Fruit fly (Drosophila melanogaster) whole organism, embryonic: ENCODE measurements around the gene Nxf3.

Experiments used
- Abd-B ChIP-seq: fragments of 200-800 bp; sonication (Bioruptor generic); optimal IDR thresholded peaks from 2 replicates; lab custom pipeline; 2018; ENCODE audit warnings: missing biosample characterization, mild to moderate bottlenecking, missing genetic modification characterization, moderate library complexity
- Atf6 ChIP-seq: fragments of 200-800 bp; sonication (Bioruptor generic); IDR thresholded peaks from 2 replicates; pipeline ENCODE4 v1.3.6; 2022; ENCODE audit warnings: missing biosample characterization, missing genetic modification characterization
- CG12299 ChIP-seq: fragments of 200-800 bp; sonication (Bioruptor generic); optimal IDR thresholded peaks from 2 replicates; lab custom pipeline; 2018; ENCODE audit warnings: missing biosample characterization, mild to moderate bottlenecking, missing genetic modification characterization
- CG12744 ChIP-seq: fragments of 200-800 bp; sonication (Bioruptor generic); optimal IDR thresholded peaks from 2 replicates; lab custom pipeline; 2016; ENCODE audit warnings: missing biosample characterization, missing genetic modification characterization
- CG13123 ChIP-seq: fragments of 200-800 bp; sonication (Bioruptor generic); optimal IDR thresholded peaks from 2 replicates; lab custom pipeline; 2016; ENCODE audit warnings: missing biosample characterization, missing genetic modification characterization
- CG13894 ChIP-seq: fragments of 200-800 bp; sonication (Bioruptor generic); optimal IDR thresholded peaks from 3 replicates; lab custom pipeline; 2018; ENCODE audit warnings: missing biosample characterization, mild to moderate bottlenecking, missing genetic modification characterization, moderate library complexity
- CG14441 ChIP-seq: fragments of 200-800 bp; sonication (Bioruptor generic); IDR thresholded peaks from 2 replicates; pipeline ENCODE4 v1.3.6; 2022; ENCODE audit warnings: missing biosample characterization, missing genetic modification characterization
- CG15696 ChIP-seq: fragments of 200-800 bp; sonication (Bioruptor generic); optimal IDR thresholded peaks from 2 replicates; lab custom pipeline; 2019; ENCODE audit warnings: missing biosample characterization, mild to moderate bottlenecking, missing genetic modification characterization, moderate library complexity
- CG1602 ChIP-seq: fragments of 200-800 bp; sonication (Bioruptor generic); optimal IDR thresholded peaks from 3 replicates; lab custom pipeline; 2016; ENCODE audit warnings: missing biosample characterization, missing genetic modification characterization
- CG1832 ChIP-seq: fragments of 200-800 bp; sonication (Bioruptor generic); optimal IDR thresholded peaks from 2 replicates; lab custom pipeline; 2017; ENCODE audit warnings: missing biosample characterization, mild to moderate bottlenecking, missing genetic modification characterization, inconsistent platforms
- CG18599 ChIP-seq: fragments of 200-800 bp; sonication (Bioruptor generic); optimal IDR thresholded peaks from 3 replicates; lab custom pipeline; 2017; ENCODE audit warnings: missing biosample characterization, missing genetic modification characterization, mild to moderate bottlenecking, moderate library complexity, missing genetic modification reagents
- CG31441 ChIP-seq: fragments of 200-800 bp; sonication (Bioruptor generic); IDR thresholded peaks from 2 replicates; pipeline ENCODE4 v1.3.6; 2022; ENCODE audit warnings: missing biosample characterization, missing genetic modification characterization
- CG34422 ChIP-seq: fragments of 200-800 bp; sonication (Bioruptor generic); IDR thresholded peaks from 3 replicates; pipeline ENCODE4 v1.3.6; 2022; ENCODE audit warnings: missing biosample characterization, missing genetic modification characterization
- CG4360 ChIP-seq: fragments of 200-800 bp; sonication (Bioruptor generic); IDR thresholded peaks from 2 replicates; pipeline ENCODE4 v1.3.6; 2022; ENCODE audit warnings: missing biosample characterization, missing genetic modification characterization
- CG4820 ChIP-seq: fragments of 200-800 bp; sonication (Bioruptor generic); optimal IDR thresholded peaks from 3 replicates; lab custom pipeline; 2016; ENCODE audit warnings: missing biosample characterization, missing genetic modification characterization
- CG7745 ChIP-seq: fragments of 200-800 bp; sonication (Bioruptor generic); optimal IDR thresholded peaks from 2 replicates; lab custom pipeline; 2018; ENCODE audit warnings: missing biosample characterization, mild to moderate bottlenecking, missing genetic modification characterization, moderate library complexity
- CG7928 ChIP-seq: fragments of 200-800 bp; sonication (Bioruptor generic); optimal IDR thresholded peaks from 2 replicates; lab custom pipeline; 2017; ENCODE audit warnings: missing biosample characterization, mild to moderate bottlenecking, missing genetic modification characterization
- CG8281 ChIP-seq: fragments of 200-800 bp; sonication (Bioruptor generic); optimal IDR thresholded peaks from 2 replicates; lab custom pipeline; 2018; ENCODE audit warnings: missing biosample characterization, mild to moderate bottlenecking, missing genetic modification characterization, moderate library complexity
- CG9876 ChIP-seq: fragments of 200-800 bp; sonication (Bioruptor generic); optimal IDR thresholded peaks from 2 replicates; lab custom pipeline; 2016; ENCODE audit warnings: missing biosample characterization, missing genetic modification characterization
- Dp ChIP-seq: fragments of 200-800 bp; sonication (Bioruptor generic); optimal IDR thresholded peaks from 2 replicates; lab custom pipeline; 2018; ENCODE audit warnings: missing biosample characterization, mild to moderate bottlenecking, missing genetic modification characterization, moderate library complexity
- E2f2 ChIP-seq: fragments of 200-800 bp; sonication (Bioruptor generic); IDR thresholded peaks from 2 replicates; pipeline ENCODE4 v1.3.6; 2022; ENCODE audit warnings: missing biosample characterization, missing genetic modification characterization
- H15 ChIP-seq: fragments of 200-800 bp; sonication (Bioruptor generic); IDR thresholded peaks from 3 replicates; pipeline ENCODE4 v1.3.6; 2022; ENCODE audit warnings: missing biosample characterization, missing genetic modification characterization
- HHEX ChIP-seq: fragments of 200-800 bp; sonication (Bioruptor generic); optimal IDR thresholded peaks from 3 replicates; lab custom pipeline; 2017; ENCODE audit warnings: missing biosample characterization, mild to moderate bottlenecking, missing genetic modification characterization, missing genetic modification reagents
- HLH3B ChIP-seq: fragments of 200-800 bp; sonication (Bioruptor generic); IDR thresholded peaks from 2 replicates; pipeline ENCODE4 v1.3.6; 2022; ENCODE audit warnings: missing biosample characterization, missing genetic modification characterization
- Hsf ChIP-seq: fragments of 200-800 bp; sonication (Bioruptor generic); optimal IDR thresholded peaks from 3 replicates; lab custom pipeline; 2016; ENCODE audit warnings: missing biosample characterization, missing genetic modification characterization
- NK7.1 ChIP-seq: fragments of 200-800 bp; sonication (Bioruptor generic); optimal IDR thresholded peaks from 3 replicates; lab custom pipeline; 2016; ENCODE audit warnings: missing biosample characterization, missing genetic modification characterization
- Oaz ChIP-seq: fragments of 200-800 bp; sonication (Bioruptor generic); IDR thresholded peaks from 2 replicates; pipeline ENCODE4 v1.3.6; 2022; ENCODE audit warnings: missing biosample characterization, missing genetic modification characterization
- Opbp ChIP-seq: fragments of 200-800 bp; sonication (Bioruptor generic); IDR thresholded peaks from 3 replicates; pipeline ENCODE4 v1.3.6; 2022; ENCODE audit warnings: missing biosample characterization, missing genetic modification characterization; ENCODE audit not compliant: partially characterized antibody
- Optix ChIP-seq: fragments of 200-800 bp; sonication (Bioruptor generic); IDR thresholded peaks from 3 replicates; pipeline ENCODE4 v1.3.6; 2022; ENCODE audit warnings: missing biosample characterization, missing genetic modification characterization
- TFAM ChIP-seq: fragments of 200-800 bp; sonication (Bioruptor generic); optimal IDR thresholded peaks from 2 replicates; lab custom pipeline; 2017; ENCODE audit warnings: missing biosample characterization, missing genetic modification characterization, inconsistent platforms
- Tbp ChIP-seq: fragments of >200 bp; optimal IDR thresholded peaks from 2 replicates; lab custom pipeline; 2018; ENCODE audit warnings: missing biosample characterization, missing genetic modification characterization
- bbx ChIP-seq: fragments of 200-800 bp; sonication (Bioruptor generic); IDR thresholded peaks from 2 replicates; pipeline ENCODE4 v1.3.6; 2022; ENCODE audit warnings: missing biosample characterization, missing genetic modification characterization; ENCODE audit not compliant: partially characterized antibody
- br ChIP-seq: fragments of >200 bp; optimal IDR thresholded peaks from 2 replicates; lab custom pipeline; 2017
- crc ChIP-seq: fragments of 200-800 bp; sonication (Bioruptor generic); optimal IDR thresholded peaks from 2 replicates; lab custom pipeline; 2016; ENCODE audit warnings: missing biosample characterization, missing genetic modification characterization
- esg ChIP-seq: fragments of 200-800 bp; sonication (Bioruptor generic); conservative IDR thresholded peaks from 2 replicates; pipeline ENCODE4 v1.3.6; 2022; ENCODE audit warnings: missing biosample characterization, missing genetic modification characterization
- fd64A ChIP-seq: fragments of 200-800 bp; sonication (Bioruptor generic); optimal IDR thresholded peaks from 3 replicates; lab custom pipeline; 2018; ENCODE audit warnings: missing biosample characterization, mild to moderate bottlenecking, missing genetic modification characterization
- fru ChIP-seq: fragments of >200 bp; optimal IDR thresholded peaks from 2 replicates; lab custom pipeline; 2017
- kah ChIP-seq: fragments of 200-800 bp; sonication (Bioruptor generic); optimal IDR thresholded peaks from 2 replicates; lab custom pipeline; 2018; ENCODE audit warnings: missing biosample characterization, mild to moderate bottlenecking, missing genetic modification characterization
- nerfin-1 ChIP-seq: fragments of 200-800 bp; sonication (Bioruptor generic); optimal IDR thresholded peaks from 3 replicates; lab custom pipeline; 2019; ENCODE audit warnings: missing biosample characterization, mild to moderate bottlenecking, missing genetic modification characterization, moderate library complexity
- nmo ChIP-seq: fragments of 200-800 bp; sonication (Bioruptor generic); optimal IDR thresholded peaks from 2 replicates; lab custom pipeline; 2018; ENCODE audit warnings: missing biosample characterization, mild to moderate bottlenecking, missing genetic modification characterization, moderate library complexity
- p53 ChIP-seq: fragments of 200-800 bp; sonication (Bioruptor generic); optimal IDR thresholded peaks from 2 replicates; lab custom pipeline; 2016; ENCODE audit warnings: missing biosample characterization, missing genetic modification characterization
- sd ChIP-seq: fragments of 200-800 bp; sonication (Bioruptor generic); optimal IDR thresholded peaks from 3 replicates; lab custom pipeline; 2018; ENCODE audit warnings: missing biosample characterization, mild to moderate bottlenecking, missing genetic modification characterization, moderate library complexity
- seq ChIP-seq: fragments of 200-800 bp; sonication (Bioruptor generic); IDR thresholded peaks from 2 replicates; pipeline ENCODE4 v1.3.6; 2022; ENCODE audit warnings: missing biosample characterization, missing genetic modification characterization
- shn ChIP-seq: fragments of 200-800 bp; sonication (Bioruptor generic); optimal IDR thresholded peaks from 3 replicates; lab custom pipeline; 2016; ENCODE audit warnings: missing biosample characterization, missing genetic modification characterization
- slbo ChIP-seq: fragments of 200-800 bp; sonication (Bioruptor generic); IDR thresholded peaks from 2 replicates; pipeline ENCODE4 v1.3.6; 2022; ENCODE audit warnings: missing biosample characterization, missing genetic modification characterization
- sqz ChIP-seq: fragments of 200-800 bp; sonication (Bioruptor generic); optimal IDR thresholded peaks from 3 replicates; lab custom pipeline; 2018; ENCODE audit warnings: missing biosample characterization, mild to moderate bottlenecking, missing genetic modification characterization
- sr ChIP-seq: fragments of 200-800 bp; sonication (Bioruptor generic); IDR thresholded peaks from 3 replicates; pipeline ENCODE4 v1.3.6; 2022; ENCODE audit warnings: missing biosample characterization, missing genetic modification characterization
- stwl ChIP-seq: fragments of 200-800 bp; sonication (Bioruptor generic); optimal IDR thresholded peaks from 3 replicates; lab custom pipeline; 2018; ENCODE audit warnings: missing biosample characterization, mild to moderate bottlenecking, missing genetic modification characterization, moderate library complexity
- unc-4 ChIP-seq: fragments of 200-800 bp; sonication (Bioruptor generic); IDR thresholded peaks from 2 replicates; pipeline ENCODE4 v1.3.6; 2022; ENCODE audit warnings: missing biosample characterization, missing genetic modification characterization; ENCODE audit not compliant: partially characterized antibody
- usp ChIP-seq: fragments of >200 bp; optimal IDR thresholded peaks from 2 replicates; lab custom pipeline; 2017; ENCODE audit warnings: missing biosample characterization, missing genetic modification characterization
- yki ChIP-seq: fragments of >200 bp; optimal IDR thresholded peaks from 3 replicates; lab custom pipeline; 2018
- zf30C ChIP-seq: fragments of 200-800 bp; sonication (Bioruptor generic); optimal IDR thresholded peaks from 3 replicates; lab custom pipeline; 2018; ENCODE audit warnings: missing biosample characterization, mild to moderate bottlenecking, missing genetic modification characterization

The Nxf3 gene

dm6 chr3L:13922023-13922652 lies 42.9 kb upstream of the Nxf3 start (continued):
- TF ChIP-seq TFAM (GFP tag; lab: Kevin White, UChicago) (no peak), CG31441 (GFP tag; lab: Robert Waterston, UW) (peak; percentile 78), CG12744 (GFP tag; lab: Kevin White, UChicago) (peak; percentile 0), CG18599 (peak; percentile 38), Atf6 (GFP tag; lab: Robert Waterston, UW) (peak; percentile 41; the same call in 1 of the 2 replicates), CG9876 (GFP tag; lab: Kevin White, UChicago) (no peak), CG15696 (tag; lab: Kevin White, UChicago) (no peak), NK7.1 (GFP tag; lab: Kevin White, UChicago) (no peak), crc (GFP tag; lab: Kevin White, UChicago) (no peak), nerfin-1 (no peak), stwl (tag; lab: Kevin White, UChicago) (no peak), esg (GFP tag; lab: Robert Waterston, UW) (0 out of 2 replicates have a peak, but pooled peaks have one; percentile 10), slbo (GFP tag; lab: Robert Waterston, UW) (peak; percentile 61; the same call in 1 of the 2 replicates), sr (GFP tag; lab: Robert Waterston, UW) (peak; percentile 27; the same call in 1 of the 3 replicates), CG7928 (GFP tag; lab: Kevin White, UChicago) (no peak), zf30C (GFP tag; lab: Kevin White, UChicago) (no peak), CG12299 (tag; lab: Kevin White, UChicago) (no peak), HHEX (GFP tag; lab: Kevin White, UChicago) (no peak), CG4820 (GFP tag; lab: Kevin White, UChicago) (no peak), fru (lab: Kevin White, UChicago) (no peak), nmo (GFP tag; lab: Kevin White, UChicago) (peak; percentile 68), sd (tag; lab: Kevin White, UChicago) (peak; percentile 98), kah (GFP tag; lab: Kevin White, UChicago) (no peak), shn (peak; percentile 63), yki (lab: Kevin White, UChicago) (no peak), Optix (no peak), fd64A (GFP tag; lab: Kevin White, UChicago) (no peak), CG4360 (no peak), CG34422 (no peak), Abd-B (GFP tag; lab: Kevin White, UChicago) (peak; percentile 1), CG1602 (GFP tag; lab: Kevin White, UChicago) (peak; percentile 7), Hsf (GFP tag; lab: Kevin White, UChicago) (peak; percentile 17), bbx (GFP tag; lab: Robert Waterston, UW) (no peak), p53 (no peak), CG8281 (tag; lab: Kevin White, UChicago) (no peak), CG1832 (no peak), seq (GFP tag; lab: Robert Waterston, UW) (no peak), br (lab: Kevin White, UChicago) (no peak), sqz (GFP tag; lab: Kevin White, UChicago) (peak; percentile 78), HLH3B (GFP tag; lab: Robert Waterston, UW) (no peak), CG7745 (tag; lab: Kevin White, UChicago) (no peak), H15 (GFP tag; lab: Robert Waterston, UW) (peak; percentile 45; the same call in 1 of the 3 replicates), Dp (peak; percentile 51), unc-4 (GFP tag; lab: Robert Waterston, UW) (no peak), usp (GFP tag; lab: Kevin White, UChicago) (no peak), E2f2 (peak; percentile 74), Oaz (no peak), CG14441 (GFP tag; lab: Robert Waterston, UW) (peak; percentile 64), CG13123 (GFP tag; lab: Kevin White, UChicago) (no peak), CG13894 (tag; lab: Kevin White, UChicago) (no peak), Tbp (GFP tag; lab: Kevin White, UChicago) (no peak), Opbp (GFP tag; lab: Robert Waterston, UW) (no peak; the same call in 2 of the 3 replicates)
